Worm (Caenorhabditis elegans): ENCODE results near the gene R06F6.8.

R06F6.8 gene

ce11 chrII:10824046-10824445 is 4.3 kb upstream of the R06F6.8 start, which contains the start of the genes R06F6.12 and mix-1 (continued):
- TF ChIP-seq mab-5 (tag; optimal IDR thresholded peaks at IDR 0.05) = no peak
- TF ChIP-seq gmeb-1 (tag; optimal IDR thresholded peaks at IDR 0.05) = peak; percentile 83
- TF ChIP-seq blmp-1 (tag; optimal IDR thresholded peaks at IDR 0.05; ENCODE audit: insufficient read depth) = no peak
- no peak for TF ChIP-seq skn-1 (tag; optimal IDR thresholded peaks at IDR 0.05)
- TF ChIP-seq fos-1 (tag; optimal IDR thresholded peaks at IDR 0.05) = no peak
- TF ChIP-seq elt-1 (tag; optimal IDR thresholded peaks at IDR 0.05) = no peak
- peak; percentile 21 for TF ChIP-seq crh-2 (tag; optimal IDR thresholded peaks at IDR 0.05)
- peak; percentile 29 for TF ChIP-seq sma-3 (GFP tag; optimal IDR thresholded peaks at IDR 0.05)
- no peak for TF ChIP-seq R02D3.7 (tag; optimal IDR thresholded peaks at IDR 0.05)
- no peak for TF ChIP-seq unc-62 (GFP tag; optimal IDR thresholded peaks at IDR 0.05)

DNA sequence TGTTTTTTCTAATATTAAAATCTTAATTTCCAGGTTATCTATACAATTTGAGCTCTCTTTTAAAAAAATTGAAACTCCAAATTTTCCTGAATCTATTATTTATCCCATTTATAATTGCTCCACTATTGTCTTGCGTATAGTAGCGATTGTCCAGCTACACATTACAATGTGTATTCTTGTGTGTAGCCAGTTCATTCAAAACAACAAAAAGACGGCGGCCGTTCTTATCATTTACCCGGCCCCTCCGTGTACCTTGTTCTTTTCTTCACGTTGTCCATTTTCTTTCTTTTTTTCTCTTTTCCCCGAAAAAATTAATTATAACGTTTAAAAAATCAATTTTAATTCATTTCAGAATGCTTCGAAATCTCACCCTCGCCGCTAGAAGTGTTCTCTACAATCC is 901 bp upstream of the R06F6.8 start, which contains the start of gene ech-4:
Gene ech-4, plus strand, starts transcription at position 353 of the 400 bp plus-strand sequence.
- TF ChIP-seq elt-3 (tag; optimal IDR thresholded peaks at IDR 0.05) = no peak
- TF ChIP-seq nhr-25 (tag; optimal IDR thresholded peaks at IDR 0.05) = no peak
- no peak for TF ChIP-seq zag-1 (tag; optimal IDR thresholded peaks at IDR 0.05)
- no peak for TF ChIP-seq unc-39 (tag; optimal IDR thresholded peaks at IDR 0.05)
- TF ChIP-seq ztf-11 (tag; optimal IDR thresholded peaks at IDR 0.05) = no peak
- TF ChIP-seq dmd-4 (tag; optimal IDR thresholded peaks at IDR 0.05) = no peak
- no peak for TF ChIP-seq aly-2 (tag; optimal IDR thresholded peaks at IDR 0.05)

- TF ChIP-seq zag-1 (tag; optimal IDR thresholded peaks at IDR 0.05) (no peak), ceh-82 (tag; optimal IDR thresholded peaks at IDR 0.05) (no peak), ZK546.5 (tag; optimal IDR thresholded peaks at IDR 0.05) (no peak), dmd-4 (tag; optimal IDR thresholded peaks at IDR 0.05) (no peak)
Observed at ce11 chrII:10810690-10811089, 9.1 kb downstream of the R06F6.8 start, which contains the start of gene msrp-7. msrp-7 (plus strand) TSS chrII:10810990.

DNA sequence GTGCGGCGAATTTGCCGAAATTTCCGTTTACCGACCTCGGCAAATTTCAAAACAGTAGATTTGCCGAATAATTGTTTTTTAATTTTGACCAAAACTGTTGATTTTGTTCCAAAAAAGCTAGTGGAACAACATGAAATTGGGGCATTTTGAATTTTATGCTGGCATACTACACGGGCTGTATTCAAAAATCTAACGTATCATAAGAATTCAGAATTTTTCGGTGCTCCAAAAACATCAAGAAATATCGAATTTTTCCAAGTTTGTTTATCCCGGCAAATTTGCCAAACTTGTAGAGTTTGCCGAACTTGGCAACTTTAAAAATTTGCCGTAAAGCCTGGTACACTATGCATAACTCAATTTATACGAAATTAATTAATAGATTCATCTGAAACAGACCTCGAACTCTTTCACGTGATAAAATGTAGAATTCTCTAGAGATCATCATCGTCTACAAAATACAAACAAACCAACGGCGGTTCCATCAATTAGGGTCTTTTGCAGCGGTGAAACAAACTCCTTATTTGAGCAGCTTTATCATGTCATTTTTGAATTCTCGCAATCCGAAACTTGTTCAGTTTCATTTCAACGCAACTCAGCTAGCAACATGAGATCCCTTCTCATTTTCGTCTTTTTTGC is 11.0 kb downstream of the R06F6.8 start, which contains the start of gene R06F6.14:
Gene R06F6.14, plus strand, starts transcription at position 586 of the 636 bp plus-strand sequence.
- TF ChIP-seq crh-2 (tag; optimal IDR thresholded peaks at IDR 0.05) (no peak), gmeb-1 (tag; optimal IDR thresholded peaks at IDR 0.05) (no peak), sem-4 (tag; optimal IDR thresholded peaks at IDR 0.05) (no peak), nhr-23 (tag; optimal IDR thresholded peaks at IDR 0.05) (no peak), ZK546.5 (tag; optimal IDR thresholded peaks at IDR 0.05) (no peak), unc-55 (GFP tag; optimal IDR thresholded peaks at IDR 0.05) (no peak), zag-1 (tag; optimal IDR thresholded peaks at IDR 0.05) (no peak), nhr-129 (tag; optimal IDR thresholded peaks at IDR 0.05) (no peak), F13H6.1 (tag; optimal IDR thresholded peaks at IDR 0.05) (no peak), nhr-237 (tag; optimal IDR thresholded peaks at IDR 0.05) (no peak), alr-1 (tag; optimal IDR thresholded peaks at IDR 0.05) (no peak), elt-1 (tag; optimal IDR thresholded peaks at IDR 0.05) (no peak), unc-62 (GFP tag; optimal IDR thresholded peaks at IDR 0.05) (no peak), blmp-1 (tag; optimal IDR thresholded peaks at IDR 0.05; ENCODE audit: insufficient read depth) (no peak)

- TF ChIP-seq unc-62 (GFP tag; optimal IDR thresholded peaks at IDR 0.05) (no peak), nhr-10 (tag; optimal IDR thresholded peaks at IDR 0.05) (no peak), nhr-11 (tag; optimal IDR thresholded peaks at IDR 0.05) (no peak), elt-1 (tag; optimal IDR thresholded peaks at IDR 0.05) (no peak), nhr-21 (tag; optimal IDR thresholded peaks at IDR 0.05) (no peak), crh-2 (tag; optimal IDR thresholded peaks at IDR 0.05) (no peak), mab-5 (tag; optimal IDR thresholded peaks at IDR 0.05) (no peak), ceh-82 (tag; optimal IDR thresholded peaks at IDR 0.05) (no peak), skn-1 (tag; optimal IDR thresholded peaks at IDR 0.05) (no peak), nhr-12 (tag; optimal IDR thresholded peaks at IDR 0.05) (no peak), nhr-6 (tag; optimal IDR thresholded peaks at IDR 0.05) (no peak), nhr-129 (tag; optimal IDR thresholded peaks at IDR 0.05) (no peak), zag-1 (tag; optimal IDR thresholded peaks at IDR 0.05) (no peak), nhr-23 (tag; optimal IDR thresholded peaks at IDR 0.05) (no peak), ztf-1 (GFP tag; conservative IDR thresholded peaks at IDR 0.05) (no peak)
Observed at ce11 chrII:10805437-10805836, 14.3 kb downstream of the R06F6.8 start, which contains the start of gene ceh-62. ceh-62 (plus strand) TSS chrII:10805737.

DNA sequence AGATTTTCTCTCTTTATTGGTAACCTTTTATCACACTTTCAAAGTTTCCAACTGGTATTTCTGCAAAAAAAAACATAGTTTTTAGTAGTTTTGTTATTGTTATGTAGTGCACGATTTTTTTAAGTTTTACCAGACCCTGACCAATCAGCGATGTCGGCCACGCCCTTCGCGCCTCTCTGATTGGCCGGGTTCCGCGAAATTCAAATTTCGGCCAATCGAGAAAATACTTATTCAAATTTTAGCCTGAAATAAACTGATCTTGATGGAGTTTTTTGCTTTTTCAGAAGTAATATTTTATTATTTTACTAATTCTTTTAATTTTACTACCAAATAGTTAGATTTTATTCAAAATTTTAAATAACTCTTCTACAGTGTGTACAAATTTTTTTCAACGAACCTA is 14.9 kb downstream of the R06F6.8 start:
- no peak for TF ChIP-seq egl-27 (tag; optimal IDR thresholded peaks at IDR 0.05)
- TF ChIP-seq aly-2 (tag; optimal IDR thresholded peaks at IDR 0.05) = no peak
- TF ChIP-seq nhr-12 (tag; optimal IDR thresholded peaks at IDR 0.05) = no peak

All from whole organism, L2 larva.